Fruit fly (Drosophila melanogaster): Measurements from ENCODE around the gene CG32260.

DNA sequence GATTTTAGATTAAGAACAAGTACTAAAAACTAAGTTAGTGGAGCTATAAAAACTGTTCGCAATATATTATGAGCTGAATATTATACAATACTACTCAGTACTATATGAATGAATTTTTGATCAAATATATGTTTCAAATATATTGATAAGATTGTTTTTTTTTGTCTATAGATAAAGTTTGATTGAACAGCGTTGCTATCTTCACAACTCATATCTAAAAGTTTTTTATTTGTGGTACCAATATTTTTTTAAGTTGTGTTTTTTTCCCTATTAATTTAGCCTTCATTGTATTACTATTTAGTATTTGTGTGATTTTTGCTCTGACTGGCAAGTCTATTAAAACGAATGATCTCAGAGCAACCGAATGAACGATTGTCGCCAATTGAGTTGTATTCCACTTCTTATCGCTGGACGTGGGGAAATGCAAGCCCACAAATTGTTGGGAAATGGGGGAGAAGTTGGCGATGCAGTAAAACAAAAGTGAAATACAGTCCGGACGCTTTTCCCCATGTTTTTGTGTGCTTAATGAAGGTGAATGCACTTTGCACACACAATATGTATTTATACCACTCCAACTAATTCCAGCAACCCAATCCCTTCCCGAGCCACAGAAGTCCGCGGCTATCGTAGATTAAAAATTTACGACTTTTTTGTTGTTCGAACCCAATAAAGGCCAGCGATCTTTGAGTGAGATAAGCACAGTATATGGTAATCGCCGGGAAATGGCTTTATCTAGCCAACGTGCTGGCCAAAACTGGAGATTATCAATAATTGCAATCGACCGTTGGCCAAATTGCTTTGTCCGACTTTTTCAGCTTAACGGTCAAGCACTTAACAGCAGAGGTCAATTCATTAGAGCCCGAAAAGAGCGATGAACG lies 25.4 kb upstream of the CG32260 start:
- TF ChIP-seq psq (optimal IDR thresholded peaks at IDR 0.05) = no peak
- no peak for TF ChIP-seq pan (optimal IDR thresholded peaks at IDR 0.05)
- no peak for TF ChIP-seq EcR (GFP tag; optimal IDR thresholded peaks at IDR 0.05)
- TF ChIP-seq CG8478 (optimal IDR thresholded peaks at IDR 0.05) = no peak
- no peak for TF ChIP-seq usp (GFP tag; optimal IDR thresholded peaks at IDR 0.05)
- TF ChIP-seq Dll (optimal IDR thresholded peaks at IDR 0.05) = no peak

All from whole organism.